Worm (Caenorhabditis elegans): ENCODE results near the gene F47B8.5.

F47B8.5 gene

DNA sequence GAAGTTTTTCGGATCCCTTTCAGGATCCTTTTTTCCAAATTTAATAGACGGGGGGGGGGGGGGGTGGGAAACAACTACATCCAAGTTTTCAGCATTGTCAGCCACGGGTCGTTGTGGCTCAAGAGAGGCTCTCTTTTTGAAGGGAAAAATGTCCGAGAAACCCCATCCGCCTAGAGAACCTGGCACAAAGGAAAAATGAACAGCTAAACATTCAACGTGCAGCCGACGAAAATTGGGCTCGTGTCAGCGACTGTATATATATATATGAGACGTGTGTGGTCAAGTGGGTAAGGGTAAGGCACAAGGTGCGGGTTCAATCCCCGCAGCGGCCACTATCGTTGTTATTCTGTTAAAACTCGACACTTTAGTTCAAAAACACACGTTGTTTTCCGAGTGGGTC is 30.9 kb upstream of the F47B8.5 start, which contains the start of gene Y49A3A.4:
Y49A3A.4 (minus strand) TSS at position 314 of the 400 bp plus-strand sequence.
- peak; percentile 32; the same call in 1 of the 2 replicates for TF ChIP-seq nhr-19 (GFP tag; conservative IDR thresholded peaks at IDR 0.05)
- TF ChIP-seq zip-4 (GFP tag; optimal IDR thresholded peaks at IDR 0.05) = no peak
- no peak for TF ChIP-seq ets-5 (GFP tag; IDR thresholded peaks at IDR 0.05)
- no peak for TF ChIP-seq unc-62 (GFP tag; optimal IDR thresholded peaks at IDR 0.05)
- no peak for TF ChIP-seq sptf-1 (tag; optimal IDR thresholded peaks at IDR 0.05)
- TF ChIP-seq zag-1 (tag; optimal IDR thresholded peaks at IDR 0.05) = no peak
- no peak for TF ChIP-seq ceh-90 (tag; optimal IDR thresholded peaks at IDR 0.05)
- TF ChIP-seq hpl-2 (GFP tag; optimal IDR thresholded peaks at IDR 0.05) = no peak
- no peak for TF ChIP-seq alr-1 (tag; optimal IDR thresholded peaks at IDR 0.05; ENCODE audit: borderline replicate concordance)
- TF ChIP-seq lin-35 (GFP tag; optimal IDR thresholded peaks at IDR 0.05) = no peak
- TF ChIP-seq aha-1 (tag; optimal IDR thresholded peaks at IDR 0.05) = no peak
- no peak for TF ChIP-seq nhr-28 (tag; optimal IDR thresholded peaks at IDR 0.05)
- TF ChIP-seq rnt-1 (tag; optimal IDR thresholded peaks at IDR 0.05) = peak; percentile 29
- no peak for TF ChIP-seq unc-30 (tag; optimal IDR thresholded peaks at IDR 0.05)
- TF ChIP-seq ceh-8 (GFP tag; optimal IDR thresholded peaks at IDR 0.05) = no peak
- TF ChIP-seq C34B4.2 (tag; optimal IDR thresholded peaks at IDR 0.05) = no peak
- TF ChIP-seq blmp-1 (tag; optimal IDR thresholded peaks at IDR 0.05) = no peak
- TF ChIP-seq nhr-90 (tag; optimal IDR thresholded peaks at IDR 0.05; ENCODE audit: poor library complexity) = peak; percentile 34
- no peak for TF ChIP-seq fos-1 (tag; optimal IDR thresholded peaks at IDR 0.05)
- no peak for TF ChIP-seq nhr-47 (tag; optimal IDR thresholded peaks at IDR 0.05)
- peak; percentile 13 for TF ChIP-seq nhr-85 (tag)
- TF ChIP-seq nhr-12 (tag; optimal IDR thresholded peaks at IDR 0.05) = no peak
- no peak for TF ChIP-seq egl-13 (tag; optimal IDR thresholded peaks at IDR 0.05)
- TF ChIP-seq tbx-2 (tag; optimal IDR thresholded peaks at IDR 0.05) = no peak
- TF ChIP-seq ztf-4 (tag; optimal IDR thresholded peaks at IDR 0.05) = no peak
- TF ChIP-seq C04F5.9 (tag; optimal IDR thresholded peaks at IDR 0.05) = no peak
- no peak for TF ChIP-seq pqm-1 (tag; optimal IDR thresholded peaks at IDR 0.05)
- no peak for TF ChIP-seq sup-37 (GFP tag; optimal IDR thresholded peaks at IDR 0.05)
- TF ChIP-seq sox-4 (tag; optimal IDR thresholded peaks at IDR 0.05) = no peak
- peak; percentile 86 for TF ChIP-seq snpc-4 (tag; optimal IDR thresholded peaks at IDR 0.05)
- peak; percentile 13 for TF ChIP-seq nhr-71 (tag; optimal IDR thresholded peaks at IDR 0.05)
- no peak for TF ChIP-seq nhr-237 (tag; optimal IDR thresholded peaks at IDR 0.05)
- no peak for TF ChIP-seq mab-9 (GFP tag; IDR thresholded peaks at IDR 0.05)
- TF ChIP-seq nhr-76 (tag; optimal IDR thresholded peaks at IDR 0.05) = no peak
- no peak for TF ChIP-seq pag-3 (tag; optimal IDR thresholded peaks at IDR 0.05; ENCODE audit: borderline replicate concordance, insufficient read depth)
- no peak for TF ChIP-seq mep-1 (tag; optimal IDR thresholded peaks at IDR 0.05)
- TF ChIP-seq grh-1 (GFP tag; IDR thresholded peaks at IDR 0.05) = 0 out of 2 replicates have a peak, but pooled peaks have one; percentile 9
- TF ChIP-seq tlp-1 (tag; optimal IDR thresholded peaks at IDR 0.05) = no peak
- TF ChIP-seq nhr-84 (tag; optimal IDR thresholded peaks at IDR 0.05) = no peak
- no peak for TF ChIP-seq elt-2 (tag; optimal IDR thresholded peaks at IDR 0.05)
- no peak for TF ChIP-seq unc-86 (tag; optimal IDR thresholded peaks at IDR 0.05)
- no peak for TF ChIP-seq efl-3 (GFP tag; optimal IDR thresholded peaks at IDR 0.05)

- no peak for TF ChIP-seq pag-3 (tag; optimal IDR thresholded peaks at IDR 0.05; ENCODE audit: borderline replicate concordance, insufficient read depth)
- TF ChIP-seq dpl-1 (GFP tag; optimal IDR thresholded peaks at IDR 0.05) = peak; percentile 97 to 98 (median 98)
- TF ChIP-seq pqm-1 (tag; optimal IDR thresholded peaks at IDR 0.05) = no peak
- TF ChIP-seq lin-14 (GFP tag; optimal IDR thresholded peaks at IDR 0.05) = peak; percentile 82
- TF ChIP-seq hpl-2 (GFP tag; optimal IDR thresholded peaks at IDR 0.05) = no peak
- TF ChIP-seq jun-1 (tag; optimal IDR thresholded peaks at IDR 0.05) = peak; percentile 70
- peak; percentile 80 for TF ChIP-seq lin-15B (tag; optimal IDR thresholded peaks at IDR 0.05)
- TF ChIP-seq ets-5 (GFP tag; IDR thresholded peaks at IDR 0.05) = no peak
- peak; percentile 77 for TF ChIP-seq lin-13 (GFP tag; optimal IDR thresholded peaks at IDR 0.05)
- TF ChIP-seq lsy-2 (tag; optimal IDR thresholded peaks at IDR 0.05) = peak; percentile 92
- TF ChIP-seq hlh-17 (GFP tag; optimal IDR thresholded peaks at IDR 0.05; ENCODE audit: borderline replicate concordance) = no peak
- TF ChIP-seq irx-1 (tag; optimal IDR thresholded peaks at IDR 0.05) = peak; percentile 78
- TF ChIP-seq nhr-85 (tag) = peak; percentile 91
- peak; percentile 58 for TF ChIP-seq F16B12.6 (tag; optimal IDR thresholded peaks at IDR 0.05)
- peak; percentile 93 for TF ChIP-seq nhr-71 (tag; optimal IDR thresholded peaks at IDR 0.05)
- peak; percentile 75 for TF ChIP-seq blmp-1 (tag; optimal IDR thresholded peaks at IDR 0.05)
- TF ChIP-seq mab-9 (GFP tag; IDR thresholded peaks at IDR 0.05) = peak; percentile 65
- TF ChIP-seq nhr-76 (tag; optimal IDR thresholded peaks at IDR 0.05) = no peak
- TF ChIP-seq dsc-1 (tag; optimal IDR thresholded peaks at IDR 0.05) = peak; percentile 85
- TF ChIP-seq alr-1 (tag; optimal IDR thresholded peaks at IDR 0.05; ENCODE audit: borderline replicate concordance) = peak; percentile 8
Measured at ce11 chrV:14355738-14356368, 28.2 kb upstream of the F47B8.5 start, which contains the start of gene cyn-1. Gene cyn-1 (plus strand): TSS chrV:14356076.
